Fruit fly (Drosophila melanogaster): ENCODE results near the gene CG32638.

CG32638 gene

DNA sequence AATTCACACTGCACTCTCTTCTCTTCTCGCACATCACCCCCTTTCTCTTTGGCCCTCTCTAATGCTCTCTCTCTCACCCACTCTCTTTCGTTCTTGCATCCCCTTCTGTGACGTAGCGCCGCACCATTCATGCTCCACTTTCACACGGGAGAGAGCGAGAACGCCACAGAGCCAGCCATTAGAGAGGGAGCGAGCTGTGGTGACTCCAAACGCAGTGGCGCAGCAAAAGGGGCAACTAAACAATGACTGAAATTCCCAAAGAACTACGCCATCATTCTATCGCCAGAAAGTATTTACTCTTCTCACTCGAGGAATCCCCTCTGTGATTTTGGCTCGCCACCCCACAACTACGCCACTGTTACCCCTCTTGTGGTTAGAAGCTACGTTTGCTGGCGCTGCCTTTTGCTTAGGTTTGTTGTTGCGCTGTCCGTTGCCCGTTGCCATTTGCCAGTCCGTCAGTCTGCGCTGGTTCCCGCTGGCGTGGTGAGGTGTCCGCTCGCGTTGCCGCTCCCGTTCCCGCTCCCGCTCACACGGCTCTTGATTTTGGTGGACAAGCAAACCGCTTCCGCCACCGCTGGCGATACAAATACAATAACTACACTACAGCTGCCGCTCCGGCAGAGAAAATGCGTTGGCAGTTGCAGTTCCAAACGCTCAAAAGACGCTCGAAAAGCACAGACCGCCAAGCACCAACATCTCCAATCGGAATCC is 2.6 kb upstream of the CG32638 start (continued):
- TF ChIP-seq D19B (GFP tag; optimal IDR thresholded peaks at IDR 0.05): peak; percentile 96
- peak; percentile 96 for TF ChIP-seq salm (tag; optimal IDR thresholded peaks at IDR 0.05)
- peak; percentile 99 for TF ChIP-seq CG16863 (GFP tag; optimal IDR thresholded peaks at IDR 0.05)
- peak; percentile 96 for TF ChIP-seq CG4854 (GFP tag; optimal IDR thresholded peaks at IDR 0.05)
- TF ChIP-seq CG11085 (GFP tag; IDR thresholded peaks at IDR 0.05): peak; percentile 99
- TF ChIP-seq sna (GFP tag; IDR thresholded peaks at IDR 0.05; ENCODE audit: partially characterized antibody): peak; percentile 74
- peak; percentile 21; the same call in 1 of the 2 replicates for TF ChIP-seq Scr (GFP tag; IDR thresholded peaks at IDR 0.05; ENCODE audit: partially characterized antibody)
- TF ChIP-seq CG12071 (GFP tag; optimal IDR thresholded peaks at IDR 0.05): peak; percentile 99
- TF ChIP-seq CG10462 (GFP tag; optimal IDR thresholded peaks at IDR 0.05): peak; percentile 98

DNA sequence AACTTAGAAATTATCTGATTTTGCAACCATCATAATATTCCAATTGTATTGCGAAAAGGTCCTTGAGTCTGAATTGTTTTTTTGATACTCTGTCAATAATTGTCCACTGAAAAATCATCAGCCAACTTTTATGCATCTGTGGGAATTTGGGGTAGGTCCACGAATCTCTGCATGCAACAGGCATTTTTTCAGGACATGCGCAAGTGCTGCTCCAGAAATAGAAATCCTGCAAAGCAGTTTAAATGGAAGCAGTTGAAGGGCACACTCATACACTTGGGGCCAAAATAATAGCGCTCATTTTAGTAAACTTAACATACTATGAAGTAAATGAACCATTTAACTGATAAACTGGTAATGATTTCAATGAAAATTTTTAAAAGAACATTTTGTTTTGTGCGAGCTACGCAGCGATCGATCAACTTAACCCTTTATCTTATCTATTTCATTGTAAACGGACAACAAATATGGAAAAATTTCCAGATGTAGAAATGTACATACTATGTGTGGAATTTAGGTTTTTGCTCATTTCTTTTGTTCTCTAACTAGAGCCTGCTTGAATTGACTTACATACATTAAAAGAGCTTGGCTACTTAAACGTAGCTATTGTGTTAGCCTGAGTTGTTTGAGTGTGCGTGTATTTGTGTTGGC is 1.7 kb upstream of the CG32638 start:
- TF ChIP-seq CG5180 (GFP tag; optimal IDR thresholded peaks at IDR 0.05) (peak; percentile 49), wor (GFP tag; IDR thresholded peaks at IDR 0.05) (no peak), chif (GFP tag; optimal IDR thresholded peaks at IDR 0.05) (peak; percentile 63 to 67), CG9437 (GFP tag; optimal IDR thresholded peaks at IDR 0.05) (peak; percentile 69), CG6272 (GFP tag; IDR thresholded peaks at IDR 0.05) (no peak), CG7839 (tag; optimal IDR thresholded peaks at IDR 0.05) (peak; percentile 86), CG12219 (GFP tag; optimal IDR thresholded peaks at IDR 0.05) (peak; percentile 78), Hmr (GFP tag; optimal IDR thresholded peaks at IDR 0.05) (peak; percentile 79), sisA (GFP tag; IDR thresholded peaks at IDR 0.05) (0 out of 2 replicates have a peak, but pooled peaks have one; percentile 16), Chrac-16 (GFP tag; optimal IDR thresholded peaks at IDR 0.05) (peak; percentile 67), salm (tag; optimal IDR thresholded peaks at IDR 0.05) (peak; percentile 54), CG17568 (GFP tag; optimal IDR thresholded peaks at IDR 0.05) (peak; percentile 45), Hr39 (optimal IDR thresholded peaks at IDR 0.05) (no peak), Camta (GFP tag; optimal IDR thresholded peaks at IDR 0.05) (peak; percentile 69), slou (GFP tag; optimal IDR thresholded peaks at IDR 0.05) (no peak), CG14050 (GFP tag; IDR thresholded peaks at IDR 0.05) (peak; percentile 28; the same call in 1 of the 3 replicates), ems (GFP tag; optimal IDR thresholded peaks at IDR 0.05) (peak; percentile 67), CG30431 (GFP tag; optimal IDR thresholded peaks at IDR 0.05) (peak; percentile 61), Ets97D (GFP tag; optimal IDR thresholded peaks at IDR 0.05) (no peak), nmo (GFP tag; optimal IDR thresholded peaks at IDR 0.05) (peak; percentile 84), CG6689 (GFP tag; IDR thresholded peaks at IDR 0.05) (peak; percentile 62), hkb (optimal IDR thresholded peaks at IDR 0.05) (no peak), hkb (GFP tag; IDR thresholded peaks at IDR 0.05) (peak; percentile 70), yki (optimal IDR thresholded peaks at IDR 0.05) (no peak), hbn (GFP tag; IDR thresholded peaks at IDR 0.05; ENCODE audit: partially characterized antibody) (no peak), Oaz (GFP tag; IDR thresholded peaks at IDR 0.05) (no peak), CG4328 (GFP tag; optimal IDR thresholded peaks at IDR 0.05) (peak; percentile 72), ase (GFP tag; IDR thresholded peaks at IDR 0.05) (peak; percentile 35; the same call in 1 of the 3 replicates), YL-1 (GFP tag; optimal IDR thresholded peaks at IDR 0.05) (peak; percentile 42), Mad (GFP tag; optimal IDR thresholded peaks at IDR 0.05) (peak; percentile 53), luna (GFP tag; optimal IDR thresholded peaks at IDR 0.05) (no peak), onecut (GFP tag; IDR thresholded peaks at IDR 0.05) (peak; percentile 55), CG9817 (tag; optimal IDR thresholded peaks at IDR 0.05) (peak; percentile 53), hb (GFP tag; IDR thresholded peaks at IDR 0.05; ENCODE audit: partially characterized antibody) (no peak), eyg (GFP tag; optimal IDR thresholded peaks at IDR 0.05) (peak; percentile 8), vvl (GFP tag; IDR thresholded peaks at IDR 0.05) (0 out of 2 replicates have a peak, but pooled peaks have one; percentile 15), odd (GFP tag; optimal IDR thresholded peaks at IDR 0.05) (peak; percentile 80), Dek (tag; optimal IDR thresholded peaks at IDR 0.05) (peak; percentile 54), CG1603 (tag; optimal IDR thresholded peaks at IDR 0.05) (peak; percentile 55), Bgb (GFP tag; IDR thresholded peaks at IDR 0.05; ENCODE audit: partially characterized antibody) (no peak)
